Fruit fly (Drosophila melanogaster) whole organism, adult: ENCODE results near the gene CG11779.

Experiments used
- CG11617 ChIP-seq: fragments of 200-800 bp; sonication (Bioruptor generic); optimal IDR thresholded peaks from 2 replicates; lab custom pipeline; 2017; ENCODE audit warnings: mild to moderate bottlenecking, missing biosample characterization, missing genetic modification reagents, missing genetic modification characterization
- CG12768 ChIP-seq: fragments of 200-800 bp; sonication (Bioruptor generic); optimal IDR thresholded peaks from 2 replicates; lab custom pipeline; 2017; ENCODE audit warnings: missing biosample characterization, missing genetic modification characterization, mild to moderate bottlenecking, moderate library complexity, missing genetic modification reagents
- CG1620 ChIP-seq: fragments of 200-800 bp; sonication (Bioruptor generic); optimal IDR thresholded peaks from 2 replicates; lab custom pipeline; 2016; ENCODE audit warnings: missing biosample characterization, missing genetic modification characterization
- CG33017 ChIP-seq: fragments of 200-800 bp; sonication (Bioruptor generic); optimal IDR thresholded peaks from 2 replicates; lab custom pipeline; 2018; ENCODE audit warnings: missing biosample characterization, mild to moderate bottlenecking, missing genetic modification characterization, moderate library complexity
- CG5204 ChIP-seq: fragments of 200-800 bp; sonication (Bioruptor generic); optimal IDR thresholded peaks from 2 replicates; lab custom pipeline; 2016; ENCODE audit warnings: missing biosample characterization, missing genetic modification characterization
- CG7101 ChIP-seq: fragments of 200-800 bp; sonication (Bioruptor generic); optimal IDR thresholded peaks from 2 replicates; lab custom pipeline; 2018; ENCODE audit warnings: missing biosample characterization, mild to moderate bottlenecking, missing genetic modification characterization, moderate library complexity
- Hr96 ChIP-seq: fragments of 200-800 bp; sonication (Bioruptor generic); optimal IDR thresholded peaks from 2 replicates; lab custom pipeline; 2016; ENCODE audit warnings: missing biosample characterization, missing genetic modification characterization
- Mnt ChIP-seq: fragments of 200-800 bp; sonication (Bioruptor generic); optimal IDR thresholded peaks from 2 replicates; lab custom pipeline; 2016; ENCODE audit warnings: missing biosample characterization, mild to moderate bottlenecking, missing genetic modification characterization
- kay ChIP-seq: fragments of 200-800 bp; sonication (Bioruptor generic); peaks from one replicate; lab custom pipeline; 2016; ENCODE audit warnings: missing biosample characterization, missing genetic modification characterization, borderline replicate concordance
- ovo ChIP-seq: fragments of 200-800 bp; sonication (Bioruptor generic); optimal IDR thresholded peaks from 2 replicates; lab custom pipeline; 2016; ENCODE audit warnings: missing biosample characterization, missing genetic modification characterization
- tj ChIP-seq: fragments of 200-800 bp; sonication (Bioruptor generic); optimal IDR thresholded peaks from 3 replicates; lab custom pipeline; 2017; ENCODE audit warnings: missing biosample characterization, mild to moderate bottlenecking, missing genetic modification characterization, moderate library complexity
- toe ChIP-seq: fragments of 200-800 bp; sonication (Bioruptor generic); optimal IDR thresholded peaks from 2 replicates; lab custom pipeline; 2016; ENCODE audit warnings: missing biosample characterization, missing genetic modification characterization

dm6 chr3R:19166077-19166778, 6.5 kb upstream of the CG11779 start:
- peak; percentile 79 for TF ChIP-seq tj (GFP tag; lab: Kevin White, UChicago)
- TF ChIP-seq CG12768 (GFP tag; lab: Kevin White, UChicago), result no peak
- no peak for TF ChIP-seq ovo (GFP tag; lab: Kevin White, UChicago)
- no peak for TF ChIP-seq Mnt (GFP tag; lab: Kevin White, UChicago)
- no peak for TF ChIP-seq CG1620 (GFP tag; lab: Kevin White, UChicago)
- TF ChIP-seq CG5204 (GFP tag; lab: Kevin White, UChicago), result no peak
- no peak for TF ChIP-seq kay (GFP tag; lab: Kevin White, UChicago)
- TF ChIP-seq CG7101, result no peak
- no peak for TF ChIP-seq Hr96
- no peak for TF ChIP-seq CG33017 (tag; lab: Kevin White, UChicago)
- no peak for TF ChIP-seq toe (GFP tag; lab: Kevin White, UChicago)
- TF ChIP-seq CG11617, result no peak
